Worm (Caenorhabditis elegans) whole organism, L2 larva: ENCODE results near the gene F58G11.4.

Experiments
- R02D3.7 ChIP-seq: fragments of 150-350 bp; optimal IDR thresholded peaks from 2 replicates; lab custom pipeline; 2014; ENCODE audit warnings: missing biosample characterization, missing genetic modification characterization
- Y55F3AM.14 ChIP-seq: fragments of 200-800 bp; sonication (Bioruptor generic); optimal IDR thresholded peaks from 2 replicates; lab custom pipeline; 2018; ENCODE audit warnings: mild to moderate bottlenecking, missing genetic modification characterization, missing compliant biosample characterization
- ama-1 ChIP-seq: fragments of 150-350 bp; optimal IDR thresholded peaks from 2 replicates; lab custom pipeline; 2018; ENCODE audit warnings: inconsistent platforms
- blmp-1 ChIP-seq: sonication (generic microtip); optimal IDR thresholded peaks from 2 replicates; lab custom pipeline; 2017; ENCODE audit warnings: missing genetic modification characterization, mild to moderate bottlenecking, missing compliant biosample characterization, antibody characterized with exemption, moderate library complexity; ENCODE audit not compliant: insufficient read depth
- elt-1 ChIP-seq: fragments of 150-350 bp; optimal IDR thresholded peaks from 2 replicates; lab custom pipeline; 2014; ENCODE audit warnings: missing biosample characterization, missing genetic modification characterization
- elt-3 ChIP-seq: sonication (generic microtip); optimal IDR thresholded peaks from 2 replicates; lab custom pipeline; 2017; ENCODE audit warnings: missing biosample characterization, missing genetic modification characterization
- lin-13 ChIP-seq: fragments of 150-350 bp; optimal IDR thresholded peaks from 2 replicates; lab custom pipeline; 2014; ENCODE audit warnings: missing biosample characterization, missing genetic modification reagents, missing genetic modification characterization
- lsy-2 ChIP-seq, 2 experiments: fragments of 150-350 bp in 1 of 2; sonication (generic microtip) in 1 of 2; optimal IDR thresholded peaks; 2 replicates each; lab custom pipeline; 2014 to 2017; ENCODE audit warnings: missing biosample characterization in 2 of 2, missing genetic modification characterization in 2 of 2
- nhr-10 ChIP-seq: sonication (generic microtip); optimal IDR thresholded peaks from 2 replicates; lab custom pipeline; 2017; ENCODE audit warnings: missing biosample characterization, missing genetic modification characterization
- nhr-11 ChIP-seq: fragments of 150-350 bp; optimal IDR thresholded peaks from 2 replicates; lab custom pipeline; 2014; ENCODE audit warnings: missing biosample characterization, missing genetic modification characterization
- sem-4 ChIP-seq: fragments of 150-350 bp; optimal IDR thresholded peaks from 2 replicates; lab custom pipeline; 2014; ENCODE audit warnings: missing biosample characterization, missing genetic modification reagents, missing genetic modification characterization
- unc-39 ChIP-seq: fragments of 150-350 bp; optimal IDR thresholded peaks from 2 replicates; lab custom pipeline; 2014; ENCODE audit warnings: missing biosample characterization, missing genetic modification characterization

ce11 chrV:13690276-13690675 is 17.9 kb downstream of the F58G11.4 start:
- TF ChIP-seq unc-39 (no peak), sem-4 (tag; lab: Kevin White, UChicago) (no peak), lin-13 (no peak), nhr-11 (tag; lab: Kevin White, UChicago) (no peak), lsy-2 (tag; optimal IDR thresholded peaks at IDR 0.05; lab: Kevin White, UChicago) (no peak), ama-1 (lab: Kevin White, UChicago) (no peak), blmp-1 (tag; lab: Kevin White, UChicago) (no peak), elt-3 (no peak), elt-1 (tag; lab: Kevin White, UChicago) (no peak), Y55F3AM.14 (no peak), R02D3.7 (tag; lab: Kevin White, UChicago) (no peak), nhr-10 (tag; lab: Kevin White, UChicago) (no peak)
